Fruit fly (Drosophila melanogaster) whole organism: ENCODE data around the gene ZnT63C.

Experiments
- pan ChIP-seq: fragments of >200 bp; optimal IDR thresholded peaks from 2 replicates; lab custom pipeline; 2017
- psq ChIP-seq: fragments of >200 bp; optimal IDR thresholded peaks from 2 replicates; lab custom pipeline; 2017
- usp ChIP-seq: fragments of >200 bp; optimal IDR thresholded peaks from 2 replicates; lab custom pipeline; 2017; ENCODE audit warnings: missing biosample characterization, missing genetic modification characterization, mixed read lengths

dm6 chr3L:3329763-3330162 is 26.3 kb downstream of the ZnT63C start, which contains the start of gene CG14961:
- TF ChIP-seq psq (lab: Kevin White, UChicago) (no peak), usp (no peak), pan (lab: Kevin White, UChicago) (no peak)
